Fruit fly (Drosophila melanogaster) whole organism, embryonic: ENCODE data around the gene Eip93F.

Source experiments
- CG15514 ChIP-seq: fragments of 200-800 bp; sonication (Bioruptor generic); optimal IDR thresholded peaks from 3 replicates; lab custom pipeline; 2017; ENCODE audit warnings: missing biosample characterization, missing genetic modification characterization, mild to moderate bottlenecking, moderate library complexity, missing genetic modification reagents
- HmgZ ChIP-seq: fragments of 200-800 bp; sonication (Bioruptor generic); optimal IDR thresholded peaks from 2 replicates; lab custom pipeline; 2018; ENCODE audit warnings: missing biosample characterization, mild to moderate bottlenecking, missing genetic modification characterization
- Max ChIP-seq: fragments of 200-800 bp; sonication (Bioruptor generic); optimal IDR thresholded peaks from 2 replicates; lab custom pipeline; 2016; ENCODE audit warnings: missing biosample characterization, mild to moderate bottlenecking, missing genetic modification characterization
- ato ChIP-seq: fragments of 200-800 bp; sonication (Bioruptor generic); IDR thresholded peaks from 2 replicates; pipeline ENCODE4 v1.3.6; 2022; ENCODE audit warnings: missing biosample characterization, missing genetic modification characterization; ENCODE audit not compliant: partially characterized antibody
- lov ChIP-seq, 2 experiments: fragments of 200-800 bp in 1 of 2; fragments of >200 bp in 1 of 2; sonication (Bioruptor generic) in 1 of 2; IDR thresholded peaks in 1 of 2; optimal IDR thresholded peaks in 1 of 2; 2 replicates in 1 of 2; 3 replicates in 1 of 2; pipeline versions ENCODE4 v1.3.6 to Lab custom; 2017 to 2022; ENCODE audit warnings: missing biosample characterization in 1 of 2, missing genetic modification characterization in 1 of 2
- org-1 ChIP-seq: fragments of 200-800 bp; sonication (Bioruptor generic); optimal IDR thresholded peaks from 2 replicates; lab custom pipeline; 2017; ENCODE audit warnings: missing biosample characterization, missing genetic modification characterization
- ranshi ChIP-seq: fragments of 200-800 bp; sonication (Bioruptor generic); IDR thresholded peaks from 2 replicates; pipeline ENCODE4 v1.3.6; 2022; ENCODE audit warnings: missing biosample characterization, missing genetic modification characterization

DNA sequence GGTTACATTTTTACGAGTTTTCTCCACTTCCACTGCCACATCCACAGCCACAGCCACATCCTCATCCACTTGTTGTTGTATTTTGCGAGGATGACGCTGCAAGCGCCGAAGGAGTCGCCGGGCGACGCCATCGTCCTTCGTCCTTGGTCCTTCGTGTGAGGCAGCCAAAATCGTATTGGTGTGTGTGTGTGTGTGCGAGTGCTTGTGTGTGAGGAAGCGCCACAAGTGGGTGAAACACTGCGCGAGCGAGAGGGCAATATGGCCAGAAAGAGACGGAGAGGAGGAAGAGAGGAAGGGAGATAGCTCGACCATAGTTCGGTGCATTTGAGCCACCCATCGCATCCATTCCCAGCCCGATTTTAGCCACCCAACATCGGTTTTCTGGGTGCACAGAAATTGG lies 15.5 kb downstream of the Eip93F start:
- TF ChIP-seq lov (optimal IDR thresholded peaks at IDR 0.05; lab: Kevin White, UChicago) (no peak), lov (GFP tag; IDR thresholded peaks at IDR 0.05; lab: Robert Waterston, UW) (no peak), CG15514 (no peak), Max (GFP tag; lab: Kevin White, UChicago) (no peak), org-1 (no peak), HmgZ (tag; lab: Kevin White, UChicago) (no peak), ato (no peak), ranshi (no peak)
